Fruit fly (Drosophila melanogaster) whole organism, embryonic: Measurements from ENCODE around the gene drpr.
A peak's percentile ranks its signal among the peaks of the same experiment; 100 is the strongest.

Experiments
- Adf1 ChIP-seq: fragments of 200-800 bp; sonication (Bioruptor generic); IDR thresholded peaks from 2 replicates; pipeline ENCODE4 v1.3.6; 2022; ENCODE audit warnings: missing biosample characterization, missing genetic modification characterization
- Bdp1 ChIP-seq: fragments of 200-800 bp; sonication (Bioruptor generic); optimal IDR thresholded peaks from 3 replicates; lab custom pipeline; 2016; ENCODE audit warnings: missing biosample characterization, missing genetic modification characterization
- CG10431 ChIP-seq: fragments of 200-800 bp; sonication (Bioruptor generic); optimal IDR thresholded peaks from 3 replicates; lab custom pipeline; 2018; ENCODE audit warnings: missing biosample characterization, mild to moderate bottlenecking, missing genetic modification characterization
- CG10543 ChIP-seq: fragments of 200-800 bp; sonication (Bioruptor generic); optimal IDR thresholded peaks from 3 replicates; lab custom pipeline; 2017; ENCODE audit warnings: missing biosample characterization, mild to moderate bottlenecking, missing genetic modification characterization, moderate library complexity
- CG10654 ChIP-seq: fragments of 200-800 bp; sonication (Bioruptor generic); optimal IDR thresholded peaks from 2 replicates; lab custom pipeline; 2016; ENCODE audit warnings: missing biosample characterization, missing genetic modification characterization
- CG11456 ChIP-seq: fragments of 200-800 bp; sonication (Bioruptor generic); IDR thresholded peaks from 3 replicates; pipeline ENCODE4 v1.3.6; 2022; ENCODE audit warnings: missing biosample characterization, missing genetic modification characterization
- CG11695 ChIP-seq: fragments of 200-800 bp; sonication (Bioruptor generic); IDR thresholded peaks from 3 replicates; pipeline ENCODE4 v1.3.6; 2022; ENCODE audit warnings: missing biosample characterization, missing genetic modification characterization
- CG11696 ChIP-seq: fragments of 200-800 bp; sonication (Bioruptor generic); IDR thresholded peaks from 2 replicates; pipeline ENCODE4 v1.3.6; 2022; ENCODE audit warnings: missing biosample characterization, missing genetic modification characterization
- CG13775 ChIP-seq: fragments of 200-800 bp; sonication (Bioruptor generic); optimal IDR thresholded peaks from 3 replicates; lab custom pipeline; 2017; ENCODE audit warnings: missing biosample characterization, mild to moderate bottlenecking, missing genetic modification characterization
- CG14441 ChIP-seq: fragments of 200-800 bp; sonication (Bioruptor generic); IDR thresholded peaks from 2 replicates; pipeline ENCODE4 v1.3.6; 2022; ENCODE audit warnings: missing biosample characterization, missing genetic modification characterization
- CG14667 ChIP-seq: fragments of 200-800 bp; sonication (Bioruptor generic); IDR thresholded peaks from 2 replicates; pipeline ENCODE4 v1.3.6; 2022; ENCODE audit warnings: missing biosample characterization, missing genetic modification characterization
- CG1647 ChIP-seq: fragments of 200-800 bp; sonication (Bioruptor generic); optimal IDR thresholded peaks from 3 replicates; lab custom pipeline; 2016; ENCODE audit warnings: missing biosample characterization, missing genetic modification characterization
- CG16813 ChIP-seq: fragments of 200-800 bp; sonication (Bioruptor generic); IDR thresholded peaks from 3 replicates; pipeline ENCODE4 v1.3.6; 2022; ENCODE audit warnings: missing biosample characterization, missing genetic modification characterization; ENCODE audit not compliant: partially characterized antibody
- CG17361 ChIP-seq: fragments of 200-800 bp; sonication (Bioruptor generic); IDR thresholded peaks from 3 replicates; pipeline ENCODE4 v1.3.6; 2022; ENCODE audit warnings: missing biosample characterization, missing genetic modification characterization
- CG18476 ChIP-seq: fragments of 200-800 bp; sonication (Bioruptor generic); optimal IDR thresholded peaks from 2 replicates; lab custom pipeline; 2016; ENCODE audit warnings: missing biosample characterization, mild to moderate bottlenecking, missing genetic modification characterization
- CG18619 ChIP-seq: fragments of 200-800 bp; sonication (Bioruptor generic); optimal IDR thresholded peaks from 3 replicates; lab custom pipeline; 2017; ENCODE audit warnings: missing biosample characterization, mild to moderate bottlenecking, missing genetic modification characterization
- CG2875 ChIP-seq: fragments of 200-800 bp; sonication (Bioruptor generic); optimal IDR thresholded peaks from 2 replicates; lab custom pipeline; 2017; ENCODE audit warnings: missing biosample characterization, mild to moderate bottlenecking, missing genetic modification characterization, missing genetic modification reagents
- CG31224 ChIP-seq: fragments of 200-800 bp; sonication (Bioruptor generic); IDR thresholded peaks from 2 replicates; pipeline ENCODE4 v1.3.6; 2022; ENCODE audit warnings: missing biosample characterization, missing genetic modification characterization
- CG3163 ChIP-seq: fragments of 200-800 bp; sonication (Bioruptor generic); optimal IDR thresholded peaks from 3 replicates; lab custom pipeline; 2016; ENCODE audit warnings: missing biosample characterization, missing genetic modification characterization
- CG33213 ChIP-seq: fragments of 200-800 bp; sonication (Bioruptor generic); optimal IDR thresholded peaks from 3 replicates; lab custom pipeline; 2016; ENCODE audit warnings: missing biosample characterization, missing genetic modification characterization
- CG4328 ChIP-seq: fragments of 200-800 bp; sonication (Bioruptor generic); optimal IDR thresholded peaks from 3 replicates; lab custom pipeline; 2017; ENCODE audit warnings: missing biosample characterization, missing genetic modification reagents, missing genetic modification characterization
- CG7357 ChIP-seq: fragments of 200-800 bp; sonication (Bioruptor generic); IDR thresholded peaks from 3 replicates; pipeline ENCODE4 v1.3.6; 2022; ENCODE audit warnings: missing biosample characterization, missing genetic modification characterization
- CG8924 ChIP-seq: fragments of 200-800 bp; optimal IDR thresholded peaks from 3 replicates; lab custom pipeline; 2019; ENCODE audit warnings: missing biosample characterization, mild to moderate bottlenecking, missing genetic modification characterization, moderate library complexity
- CHES-1-like ChIP-seq: fragments of 200-800 bp; sonication (Bioruptor generic); optimal IDR thresholded peaks from 2 replicates; lab custom pipeline; 2016; ENCODE audit warnings: missing biosample characterization, missing genetic modification characterization
- CTCF ChIP-seq: fragments of 200-800 bp; sonication (Bioruptor generic); optimal IDR thresholded peaks from 2 replicates; lab custom pipeline; 2017; ENCODE audit warnings: missing biosample characterization, mild to moderate bottlenecking, missing genetic modification characterization, moderate library complexity
- Doc3 ChIP-seq: fragments of 200-800 bp; sonication (Bioruptor generic); IDR thresholded peaks from 3 replicates; pipeline ENCODE4 v1.3.6; 2022; ENCODE audit warnings: missing biosample characterization, missing genetic modification characterization; ENCODE audit not compliant: partially characterized antibody
- Dp ChIP-seq: fragments of 200-800 bp; sonication (Bioruptor generic); optimal IDR thresholded peaks from 2 replicates; lab custom pipeline; 2018; ENCODE audit warnings: missing biosample characterization, mild to moderate bottlenecking, missing genetic modification characterization, moderate library complexity
- Drgx ChIP-seq: fragments of 200-800 bp; sonication (Bioruptor generic); IDR thresholded peaks from 2 replicates; pipeline ENCODE4 v1.3.6; 2022; ENCODE audit warnings: missing biosample characterization, missing genetic modification characterization
- E2f1 ChIP-seq: fragments of 200-800 bp; sonication (Bioruptor generic); IDR thresholded peaks from 2 replicates; pipeline ENCODE4 v1.3.6; 2022; ENCODE audit warnings: missing biosample characterization, missing genetic modification characterization
- Hr39 ChIP-seq: fragments of >200 bp; optimal IDR thresholded peaks from 2 replicates; lab custom pipeline; 2017
- MBD-R2 ChIP-seq: fragments of 200-800 bp; sonication (Bioruptor generic); IDR thresholded peaks from 2 replicates; pipeline ENCODE4 v1.3.6; 2022; ENCODE audit warnings: missing biosample characterization, missing genetic modification characterization
- Nf-YB ChIP-seq: fragments of 200-800 bp; sonication (Bioruptor generic); optimal IDR thresholded peaks from 3 replicates; lab custom pipeline; 2019; ENCODE audit warnings: missing biosample characterization, mild to moderate bottlenecking, missing genetic modification characterization, moderate library complexity
- NfI ChIP-seq: fragments of 200-800 bp; sonication (Bioruptor generic); optimal IDR thresholded peaks from 3 replicates; lab custom pipeline; 2018; ENCODE audit warnings: missing biosample characterization, mild to moderate bottlenecking, missing genetic modification characterization, moderate library complexity
- Poxn ChIP-seq: fragments of 200-800 bp; sonication (Bioruptor generic); IDR thresholded peaks from 2 replicates; pipeline ENCODE4 v1.3.6; 2022; ENCODE audit warnings: missing biosample characterization, missing genetic modification characterization
- bbx ChIP-seq: fragments of 200-800 bp; sonication (Bioruptor generic); IDR thresholded peaks from 2 replicates; pipeline ENCODE4 v1.3.6; 2022; ENCODE audit warnings: missing biosample characterization, missing genetic modification characterization; ENCODE audit not compliant: partially characterized antibody
- btn ChIP-seq: fragments of 200-800 bp; sonication (Bioruptor generic); optimal IDR thresholded peaks from 2 replicates; lab custom pipeline; 2016; ENCODE audit warnings: missing biosample characterization, missing genetic modification characterization
- cad ChIP-seq: fragments of >200 bp; optimal IDR thresholded peaks from 2 replicates; lab custom pipeline; 2017; ENCODE audit warnings: missing biosample characterization, missing genetic modification characterization
- crol ChIP-seq: fragments of 200-800 bp; sonication (Bioruptor generic); IDR thresholded peaks from 2 replicates; pipeline ENCODE4 v1.3.6; 2022; ENCODE audit warnings: missing biosample characterization, missing genetic modification characterization
- emc ChIP-seq: fragments of 200-800 bp; sonication (Bioruptor generic); optimal IDR thresholded peaks from 2 replicates; lab custom pipeline; 2016; ENCODE audit warnings: missing biosample characterization, missing genetic modification characterization
- fd102C ChIP-seq: fragments of 200-800 bp; sonication (Bioruptor generic); optimal IDR thresholded peaks from 2 replicates; lab custom pipeline; 2018; ENCODE audit warnings: missing biosample characterization, mild to moderate bottlenecking, missing genetic modification characterization, moderate library complexity
- fd96Cb ChIP-seq: fragments of 200-800 bp; sonication (Bioruptor generic); optimal IDR thresholded peaks from 2 replicates; lab custom pipeline; 2018; ENCODE audit warnings: missing biosample characterization, mild to moderate bottlenecking, missing genetic modification characterization, moderate library complexity
- fru ChIP-seq: fragments of >200 bp; optimal IDR thresholded peaks from 2 replicates; lab custom pipeline; 2017
- gce ChIP-seq: fragments of 200-800 bp; sonication (Bioruptor generic); IDR thresholded peaks from 3 replicates; pipeline ENCODE4 v1.3.6; 2022; ENCODE audit warnings: missing biosample characterization, missing genetic modification characterization
- inv ChIP-seq: fragments of 200-800 bp; sonication (Bioruptor generic); IDR thresholded peaks from 2 replicates; pipeline ENCODE4 v1.3.6; 2022; ENCODE audit warnings: missing biosample characterization, missing genetic modification characterization; ENCODE audit not compliant: partially characterized antibody
- lbe ChIP-seq: fragments of 200-800 bp; sonication (Bioruptor generic); optimal IDR thresholded peaks from 2 replicates; lab custom pipeline; 2016; ENCODE audit warnings: missing biosample characterization, mild to moderate bottlenecking, missing genetic modification characterization
- lov ChIP-seq, 2 experiments: fragments of 200-800 bp in 1 of 2; fragments of >200 bp in 1 of 2; sonication (Bioruptor generic) in 1 of 2; IDR thresholded peaks in 1 of 2; optimal IDR thresholded peaks in 1 of 2; 2 replicates in 1 of 2; 3 replicates in 1 of 2; pipeline versions ENCODE4 v1.3.6 to Lab custom; 2017 to 2022; ENCODE audit warnings: missing biosample characterization in 1 of 2, missing genetic modification characterization in 1 of 2
- stc ChIP-seq: fragments of 200-800 bp; sonication (Bioruptor generic); IDR thresholded peaks from 2 replicates; pipeline ENCODE4 v1.3.6; 2022; ENCODE audit warnings: missing biosample characterization, missing genetic modification characterization
- tio ChIP-seq: fragments of 200-800 bp; sonication (Bioruptor generic); optimal IDR thresholded peaks from 2 replicates; lab custom pipeline; 2017; ENCODE audit warnings: missing biosample characterization, missing genetic modification characterization, inconsistent platforms
- trem ChIP-seq: fragments of 200-800 bp; optimal IDR thresholded peaks from 3 replicates; lab custom pipeline; 2019; ENCODE audit warnings: missing biosample characterization, mild to moderate bottlenecking, missing genetic modification characterization, moderate library complexity
- trh ChIP-seq: fragments of 200-800 bp; sonication (Bioruptor generic); optimal IDR thresholded peaks from 2 replicates; lab custom pipeline; 2016; ENCODE audit warnings: missing biosample characterization, missing genetic modification characterization
- yki ChIP-seq: fragments of >200 bp; optimal IDR thresholded peaks from 3 replicates; lab custom pipeline; 2018
- zf30C ChIP-seq: fragments of 200-800 bp; sonication (Bioruptor generic); optimal IDR thresholded peaks from 3 replicates; lab custom pipeline; 2018; ENCODE audit warnings: missing biosample characterization, mild to moderate bottlenecking, missing genetic modification characterization
- zfh1 ChIP-seq: fragments of 200-800 bp; sonication (Bioruptor generic); IDR thresholded peaks from 3 replicates; pipeline ENCODE4 v1.3.6; 2022; ENCODE audit warnings: missing biosample characterization, missing genetic modification characterization

drpr gene

dm6 chr3L:1730873-1731272 is at the start of gene drpr (continued):
- TF ChIP-seq Doc3 (GFP tag; lab: Robert Waterston, UW) (no peak), inv (GFP tag; lab: Robert Waterston, UW) (no peak), lbe (no peak), emc (GFP tag; lab: Kevin White, UChicago) (no peak), CG14667 (GFP tag; lab: Robert Waterston, UW) (no peak), CG7357 (GFP tag; lab: Robert Waterston, UW) (no peak), CG33213 (GFP tag; lab: Kevin White, UChicago) (peak; percentile 47), fru (lab: Kevin White, UChicago) (no peak), CG11456 (no peak), zfh1 (GFP tag; lab: Robert Waterston, UW) (0 out of 3 replicates have a peak, but pooled peaks have one; percentile 10), MBD-R2 (GFP tag; lab: Robert Waterston, UW) (peak; percentile 86), CG3163 (GFP tag; lab: Kevin White, UChicago) (no peak), zf30C (GFP tag; lab: Kevin White, UChicago) (peak; percentile 23), CG1647 (GFP tag; lab: Kevin White, UChicago) (no peak), CG13775 (GFP tag; lab: Kevin White, UChicago) (peak; percentile 33), Poxn (GFP tag; lab: Robert Waterston, UW) (no peak), Bdp1 (peak; percentile 28), Adf1 (GFP tag; lab: Robert Waterston, UW) (no peak), yki (lab: Kevin White, UChicago) (no peak), crol (GFP tag; lab: Robert Waterston, UW) (no peak), CG14441 (peak; percentile 14; the same call in 1 of the 2 replicates), Drgx (GFP tag; lab: Robert Waterston, UW) (peak; percentile 15; the same call in 1 of the 2 replicates), fd96Cb (tag; lab: Kevin White, UChicago) (no peak), Dp (GFP tag; lab: Kevin White, UChicago) (peak; percentile 71), NfI (GFP tag; lab: Kevin White, UChicago) (peak; percentile 39), CG11695 (GFP tag; lab: Robert Waterston, UW) (no peak), E2f1 (GFP tag; lab: Robert Waterston, UW) (no peak), CG18476 (GFP tag; lab: Kevin White, UChicago) (no peak), Hr39 (lab: Kevin White, UChicago) (no peak), CG10431 (GFP tag; lab: Kevin White, UChicago) (peak; percentile 17), bbx (peak; percentile 66), trh (GFP tag; lab: Kevin White, UChicago) (no peak), CG8924 (peak; percentile 78), Nf-YB (GFP tag; lab: Kevin White, UChicago) (no peak), CTCF (no peak), fd102C (GFP tag; lab: Kevin White, UChicago) (no peak), CG11696 (no peak), CG10654 (no peak), stc (GFP tag; lab: Robert Waterston, UW) (no peak; the same call in 1 of the 2 replicates), trem (tag; lab: Kevin White, UChicago) (peak; percentile 54), CG16813 (GFP tag; lab: Robert Waterston, UW) (0 out of 3 replicates have a peak, but pooled peaks have one; percentile 38), CHES-1-like (GFP tag; lab: Kevin White, UChicago) (peak; percentile 19), CG18619 (no peak), CG10543 (no peak), btn (no peak), CG2875 (GFP tag; lab: Kevin White, UChicago) (no peak), CG31224 (no peak), CG4328 (GFP tag; lab: Kevin White, UChicago) (no peak), CG17361 (GFP tag; lab: Robert Waterston, UW) (peak; percentile 26; the same call in 1 of the 3 replicates), lov (optimal IDR thresholded peaks at IDR 0.05; lab: Kevin White, UChicago) (no peak), lov (GFP tag; IDR thresholded peaks at IDR 0.05; lab: Robert Waterston, UW) (no peak), cad (GFP tag; lab: Kevin White, UChicago) (no peak), tio (GFP tag; lab: Kevin White, UChicago) (no peak), gce (GFP tag; lab: Robert Waterston, UW) (no peak)
